Worm (Caenorhabditis elegans) whole organism, L4 larva: ENCODE data around the gene ttbk-8.1.
"Not testable (repeated sequence)": the region's sequence is repeated elsewhere in the genome, so short reads cannot be mapped to it uniquely, and the experiment has no call there.

Source experiments
- ceh-62 ChIP-seq: sonication (generic microtip); optimal IDR thresholded peaks from 2 replicates; lab custom pipeline; 2017; ENCODE audit warnings: missing biosample characterization, missing genetic modification characterization
- mdl-1 ChIP-seq, 2 experiments: fragments of 150-350 bp in 1 of 2; sonication (generic microtip) in 1 of 2; optimal IDR thresholded peaks; 2 replicates each; lab custom pipeline; 2014 to 2017; ENCODE audit warnings: missing biosample characterization in 2 of 2, missing genetic modification characterization in 2 of 2

ce11 chrIV:13456138-13456537 is 16.0 kb upstream of the ttbk-8.1 start:
- not testable (repeated sequence) for TF ChIP-seq mdl-1 (tag; optimal IDR thresholded peaks at IDR 0.05; lab: Kevin White, UChicago); ceh-62
